Worm (Caenorhabditis elegans) whole organism, L4/young adult: Measurements from ENCODE around the gene K12H4.7.

Experiments
- W03F9.2 ChIP-seq: fragments of 150-350 bp; optimal IDR thresholded peaks from 2 replicates; lab custom pipeline; 2014; ENCODE audit warnings: missing biosample characterization, missing genetic modification characterization
- dao-5 ChIP-seq: sonication (generic microtip); optimal IDR thresholded peaks from 2 replicates; lab custom pipeline; 2016; ENCODE audit warnings: missing genotype, missing genetic modification characterization, moderate library complexity, missing compliant biosample characterization
- him-1 ChIP-seq: sonication (generic microtip); optimal IDR thresholded peaks from 2 replicates; lab custom pipeline; 2016; ENCODE audit warnings: missing genotype, missing genetic modification reagents, missing genetic modification characterization, missing compliant biosample characterization

K12H4.7 gene

ce11 chrIII:8063659-8064058, 12.8 kb upstream of the K12H4.7 start:
- TF ChIP-seq dao-5 (tag; lab: Kevin White, UChicago) (no peak), him-1 (tag; lab: Kevin White, UChicago) (no peak), W03F9.2 (tag; lab: Kevin White, UChicago) (no peak)

DNA sequence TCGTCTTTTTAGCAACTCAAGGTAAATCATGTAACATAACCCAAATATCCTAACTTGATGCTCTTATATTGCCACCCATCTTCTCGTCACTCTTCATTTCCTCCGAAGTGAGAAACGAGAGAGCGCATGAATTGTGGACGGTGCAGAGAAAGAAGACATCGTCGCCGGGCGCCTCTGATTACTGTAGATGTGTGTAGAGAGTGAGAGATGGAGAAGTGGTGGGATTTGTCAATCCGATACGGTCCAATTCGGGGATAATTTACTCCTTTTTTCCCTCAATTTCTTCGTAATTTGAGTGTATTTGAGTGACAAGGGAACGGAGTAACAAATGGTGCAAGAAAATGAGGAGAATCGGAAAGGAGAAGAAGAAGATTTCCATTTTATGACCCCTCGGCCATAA, 10.2 kb upstream of the K12H4.7 start:
- TF ChIP-seq W03F9.2 (tag; lab: Kevin White, UChicago) = no peak
- TF ChIP-seq him-1 (tag; lab: Kevin White, UChicago) = no peak
- TF ChIP-seq dao-5 (tag; lab: Kevin White, UChicago) = no peak

DNA sequence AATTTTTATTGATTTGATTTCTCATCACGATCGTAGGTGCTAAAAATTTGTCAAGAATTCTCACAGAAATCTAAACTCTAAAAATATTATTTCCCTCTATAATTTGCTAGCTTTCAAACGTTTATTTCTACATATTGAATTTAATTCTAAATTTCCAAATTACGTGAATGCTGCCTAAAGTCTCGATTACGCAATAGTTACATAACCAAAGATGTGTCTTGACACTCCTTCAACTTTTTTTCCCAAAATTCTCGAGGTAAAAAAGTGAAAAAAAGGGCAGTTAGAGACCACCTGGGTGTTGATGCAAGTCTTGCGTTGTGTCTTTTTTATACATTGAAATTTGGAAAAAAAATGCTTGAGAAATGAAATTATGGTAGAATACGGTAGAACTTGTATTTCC, 957 bp upstream of the K12H4.7 start:
- TF ChIP-seq him-1 (tag; lab: Kevin White, UChicago) = no peak

- TF ChIP-seq him-1 (tag; lab: Kevin White, UChicago) = no peak
- no peak for TF ChIP-seq W03F9.2 (tag; lab: Kevin White, UChicago)
- TF ChIP-seq dao-5 (tag; lab: Kevin White, UChicago) = no peak
Observed at ce11 chrIII:8047412-8047811, 3.5 kb downstream of the K12H4.7 start, which contains the start of gene K12H4.2. Gene K12H4.2, plus strand, starts transcription at chrIII:8047712.

DNA sequence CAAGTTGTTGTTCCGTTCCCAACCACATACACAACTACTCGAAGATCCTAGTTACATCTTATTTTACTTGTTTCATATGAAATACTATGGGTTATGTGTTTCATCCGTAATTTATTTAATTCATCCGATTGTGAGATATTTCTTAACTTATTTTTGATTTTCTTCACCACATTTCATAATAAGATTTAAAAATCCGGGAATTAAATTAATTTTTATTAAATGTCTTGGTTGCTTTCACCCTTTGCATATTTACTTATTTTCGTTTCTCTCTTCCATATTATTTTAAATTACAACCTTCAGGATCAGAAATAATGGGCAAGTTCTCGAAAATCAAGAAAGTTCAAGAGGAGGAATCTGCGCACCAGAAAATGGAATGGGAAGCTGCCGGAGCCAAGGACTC, 5.1 kb downstream of the K12H4.7 start, which contains the start of gene K12H4.3:
Gene K12H4.3 (plus strand): TSS at position 301 of the 400 bp plus-strand sequence.
- TF ChIP-seq him-1 (tag; lab: Kevin White, UChicago) = no peak
- no peak for TF ChIP-seq dao-5 (tag; lab: Kevin White, UChicago)
- no peak for TF ChIP-seq W03F9.2 (tag; lab: Kevin White, UChicago)

ce11 chrIII:8044717-8045116, 6.2 kb downstream of the K12H4.7 start, which contains the start of gene spcs-3:
Gene spcs-3, plus strand, starts transcription at chrIII:8045017.
- no peak for TF ChIP-seq dao-5 (tag; lab: Kevin White, UChicago)
- no peak for TF ChIP-seq him-1 (tag; lab: Kevin White, UChicago)
- no peak for TF ChIP-seq W03F9.2 (tag; lab: Kevin White, UChicago)

DNA sequence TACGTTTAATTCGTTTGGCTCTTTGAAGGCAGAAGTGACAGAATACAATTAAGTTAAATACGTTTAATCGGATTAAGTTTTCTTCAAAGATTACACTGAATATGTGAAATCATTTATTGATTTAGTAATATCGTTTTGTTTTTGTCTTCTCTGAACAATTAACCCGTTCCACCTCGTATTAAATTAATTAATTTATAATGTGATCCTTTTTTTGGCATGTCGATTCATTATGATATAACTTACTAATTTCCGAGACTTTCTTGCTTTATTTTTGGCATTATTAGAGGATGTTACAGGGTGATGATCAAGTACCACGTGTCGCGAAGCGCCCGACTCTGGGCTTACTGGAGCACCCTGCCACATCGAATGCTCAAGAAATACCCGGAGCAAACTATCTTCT, 6.7 kb downstream of the K12H4.7 start, which contains the start of gene K12H4.5:
Gene K12H4.5 (plus strand): TSS at position 301 of the 400 bp plus-strand sequence.
- TF ChIP-seq dao-5 (tag; lab: Kevin White, UChicago) (no peak), him-1 (tag; lab: Kevin White, UChicago) (no peak), W03F9.2 (tag; lab: Kevin White, UChicago) (no peak)

- peak; percentile 97 for TF ChIP-seq him-1 (tag; lab: Kevin White, UChicago)
- peak; percentile 98 for TF ChIP-seq W03F9.2 (tag; lab: Kevin White, UChicago)
- peak; percentile 65 for TF ChIP-seq dao-5 (tag; lab: Kevin White, UChicago)
Observed at ce11 chrIII:8043784-8044183, 7.1 kb downstream of the K12H4.7 start.

DNA sequence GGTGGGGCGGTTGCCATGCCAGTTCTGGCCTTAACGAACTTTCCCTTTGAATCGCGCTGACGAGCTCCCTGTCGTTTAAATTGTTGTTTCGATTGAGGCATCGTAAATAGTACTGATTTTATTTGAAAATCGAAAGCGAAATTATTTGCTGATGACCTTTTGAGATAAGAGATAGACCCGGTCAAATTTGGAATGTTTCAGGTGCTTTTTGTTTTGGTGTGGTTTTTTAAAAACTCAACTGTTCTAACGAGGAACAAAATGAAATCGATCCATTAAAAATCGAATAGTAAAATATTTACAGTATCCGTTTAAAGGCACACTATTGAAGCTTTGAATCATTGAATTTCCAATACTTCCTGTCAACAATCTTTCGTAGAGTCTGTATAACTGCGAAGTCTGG, 8.1 kb downstream of the K12H4.7 start, which contains the start of gene K12H4.6:
Gene K12H4.6 (minus strand): TSS at position 101 of the 400 bp plus-strand sequence.
- no peak for TF ChIP-seq him-1 (tag; lab: Kevin White, UChicago)
- no peak for TF ChIP-seq W03F9.2 (tag; lab: Kevin White, UChicago)
- TF ChIP-seq dao-5 (tag; lab: Kevin White, UChicago) = no peak

DNA sequence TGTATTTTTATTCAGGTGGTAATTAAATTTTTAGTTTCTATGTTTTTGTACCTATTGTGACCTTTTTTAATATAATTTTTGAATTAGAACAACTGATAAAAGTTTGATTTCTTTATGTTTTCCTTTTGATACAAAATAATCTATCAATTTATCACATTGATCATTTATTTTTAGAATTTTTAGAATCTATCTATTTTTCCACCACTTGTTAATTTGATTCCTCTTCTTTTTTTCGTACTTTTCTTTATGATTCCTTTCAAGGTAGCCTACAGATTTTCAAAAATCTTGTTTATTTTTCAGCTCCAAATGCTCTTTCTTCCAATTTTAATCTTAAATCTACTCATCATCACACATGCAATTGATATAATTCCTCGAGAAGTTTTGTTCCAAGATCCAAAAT, 12.9 kb downstream of the K12H4.7 start, which contains the start of gene dpf-6:
Gene dpf-6 (plus strand): TSS at position 301 of the 400 bp plus-strand sequence.
- TF ChIP-seq him-1 (tag; lab: Kevin White, UChicago) (no peak), dao-5 (tag; lab: Kevin White, UChicago) (no peak), W03F9.2 (tag; lab: Kevin White, UChicago) (no peak)

DNA sequence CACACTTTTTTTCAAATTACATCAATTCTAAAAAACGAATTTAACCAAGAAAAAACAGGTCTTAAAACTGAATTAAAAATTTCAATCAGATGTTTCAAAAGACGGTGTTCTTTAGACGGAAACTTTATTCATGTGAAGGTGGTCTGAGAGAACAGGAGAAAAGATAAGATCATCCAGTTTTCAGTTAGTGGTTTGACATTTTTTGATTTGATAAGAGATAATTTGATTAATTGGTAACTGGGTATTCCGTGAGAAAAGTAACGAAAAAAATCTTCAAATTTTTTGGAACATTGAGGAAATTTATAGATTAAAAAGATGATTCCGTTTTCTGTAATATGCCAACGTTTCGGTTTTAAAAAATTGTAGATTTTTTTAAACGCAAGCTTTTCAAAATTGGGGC, 14.4 kb downstream of the K12H4.7 start:
- TF ChIP-seq dao-5 (tag; lab: Kevin White, UChicago) (no peak), him-1 (tag; lab: Kevin White, UChicago) (no peak), W03F9.2 (tag; lab: Kevin White, UChicago) (no peak)

DNA sequence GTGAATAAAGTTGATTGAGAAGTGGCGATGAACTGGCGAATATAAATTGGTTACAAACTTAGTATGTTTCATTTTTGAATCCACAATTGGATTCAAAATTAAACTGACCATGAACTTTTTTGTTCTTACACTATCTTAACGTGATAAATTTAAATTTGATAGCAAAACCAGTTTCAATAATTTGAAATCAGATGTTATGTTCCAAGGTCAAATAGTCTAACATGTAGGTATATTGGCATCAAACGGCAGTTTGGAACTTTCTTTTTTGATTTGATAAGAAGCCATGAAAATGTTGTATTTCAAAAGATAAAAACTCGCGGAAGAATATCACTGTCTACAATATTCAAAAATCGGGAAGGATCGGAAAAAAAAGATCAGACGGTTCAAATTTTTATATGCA, 14.8 kb downstream of the K12H4.7 start:
- TF ChIP-seq W03F9.2 (tag; lab: Kevin White, UChicago) = no peak
- TF ChIP-seq him-1 (tag; lab: Kevin White, UChicago) = no peak
- TF ChIP-seq dao-5 (tag; lab: Kevin White, UChicago) = no peak

DNA sequence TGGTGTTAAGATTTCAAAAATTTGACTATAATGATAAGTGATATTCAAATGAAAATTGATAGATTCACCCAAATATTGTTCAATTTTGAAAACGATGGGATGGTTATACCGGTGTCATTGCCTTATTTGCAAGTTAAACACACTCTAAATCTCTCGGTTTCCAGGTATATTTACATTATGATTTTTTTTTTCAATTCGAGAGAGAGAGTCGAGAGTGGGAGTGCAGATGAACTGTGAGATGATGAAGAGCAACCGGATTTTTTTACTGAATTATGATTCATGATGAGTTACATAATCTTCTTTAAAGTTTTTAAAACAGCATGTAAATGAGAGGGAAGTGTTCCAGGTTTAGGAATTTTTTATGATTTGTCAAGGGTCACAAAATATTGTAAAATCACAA, 17.3 kb downstream of the K12H4.7 start, which contains the start of gene F44B9.10:
Gene F44B9.10 (minus strand): TSS at position 101 of the 400 bp plus-strand sequence.
- no peak for TF ChIP-seq him-1 (tag; lab: Kevin White, UChicago)
- TF ChIP-seq W03F9.2 (tag; lab: Kevin White, UChicago) = no peak
- no peak for TF ChIP-seq dao-5 (tag; lab: Kevin White, UChicago)

DNA sequence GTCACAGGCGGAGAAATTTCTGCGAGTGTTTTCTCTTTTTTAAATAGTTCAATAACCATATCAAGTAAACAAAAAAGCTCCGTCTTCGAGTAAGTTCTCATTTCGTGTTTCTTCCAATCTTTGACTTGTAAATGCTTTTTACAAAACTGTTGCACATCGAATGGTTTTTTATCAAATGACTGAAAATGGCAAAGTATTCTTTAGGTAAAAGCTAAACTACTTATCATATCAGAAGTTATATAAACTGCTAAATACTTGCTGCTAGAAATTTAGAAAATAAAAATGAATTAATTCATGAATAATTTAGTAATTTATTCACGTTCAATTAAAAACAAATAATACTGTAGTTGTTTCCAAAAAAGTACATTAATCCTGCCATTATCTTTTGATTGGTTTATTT, 19.9 kb downstream of the K12H4.7 start, which contains the start of gene F44B9.9:
Gene F44B9.9 (minus strand): TSS at position 101 of the 400 bp plus-strand sequence.
- TF ChIP-seq W03F9.2 (tag; lab: Kevin White, UChicago) (no peak), him-1 (tag; lab: Kevin White, UChicago) (no peak), dao-5 (tag; lab: Kevin White, UChicago) (no peak)
